Worm (Caenorhabditis elegans) whole organism, L4 larva: ENCODE data around the gene K03B8.6.

Experiments used
- F10B5.3 ChIP-seq: sonication (generic microtip); optimal IDR thresholded peaks from 2 replicates; lab custom pipeline; 2016; ENCODE audit warnings: mild to moderate bottlenecking, missing genetic modification characterization, missing compliant biosample characterization
- F44E2.7 ChIP-seq: fragments of 200-800 bp; sonication (Bioruptor generic); IDR thresholded peaks from 2 replicates; pipeline ENCODE4 v2.1.2; 2022; ENCODE audit warnings: missing genetic modification characterization, missing compliant biosample characterization
- F49E8.2 ChIP-seq: sonication (generic microtip); optimal IDR thresholded peaks from 2 replicates; lab custom pipeline; 2016; ENCODE audit warnings: missing compliant biosample characterization, mild to moderate bottlenecking, missing genetic modification characterization, borderline replicate concordance
- R02D3.7 ChIP-seq: fragments of 150-350 bp; sonication (generic microtip); optimal IDR thresholded peaks from 3 replicates; lab custom pipeline; 2014; ENCODE audit warnings: missing biosample characterization, missing genetic modification characterization
- T26A8.4 ChIP-seq: fragments of 200-800 bp; sonication (Bioruptor generic); IDR thresholded peaks from 2 replicates; pipeline ENCODE4 v1.3.6; 2022; ENCODE audit warnings: missing genetic modification characterization, missing compliant biosample characterization
- Y105C5A.15 ChIP-seq: fragments of 200-800 bp; sonication (Bioruptor generic); IDR thresholded peaks from 2 replicates; pipeline ENCODE4 v1.3.6; 2022; ENCODE audit warnings: missing genetic modification characterization, missing compliant biosample characterization
- Y48G9A.11 ChIP-seq: fragments of 200-800 bp; sonication (Bioruptor generic); IDR thresholded peaks from 2 replicates; pipeline ENCODE4 v1.3.6; 2022; ENCODE audit warnings: missing genetic modification reagents, missing genetic modification characterization, missing compliant biosample characterization
- Y75B8A.6 ChIP-seq: fragments of 200-800 bp; sonication (Bioruptor generic); IDR thresholded peaks from 2 replicates; pipeline ENCODE4 v1.3.6; 2022; ENCODE audit warnings: missing genetic modification reagents, missing genetic modification characterization, missing compliant biosample characterization
- aha-1 ChIP-seq: fragments of 150-350 bp; peaks from one replicate; lab custom pipeline; 2014; ENCODE audit warnings: missing biosample characterization, missing genetic modification characterization
- attf-4 ChIP-seq: sonication (generic microtip); optimal IDR thresholded peaks from 3 replicates; lab custom pipeline; 2017; ENCODE audit warnings: missing biosample characterization, missing genetic modification characterization
- ceh-28 ChIP-seq: fragments of 150-350 bp; optimal IDR thresholded peaks from 2 replicates; lab custom pipeline; 2014; ENCODE audit warnings: missing biosample characterization, missing genetic modification reagents, missing genetic modification characterization
- ceh-32 ChIP-seq: sonication (generic microtip); optimal IDR thresholded peaks from 2 replicates; lab custom pipeline; 2016; ENCODE audit warnings: mild to moderate bottlenecking, missing genetic modification characterization, missing compliant biosample characterization; ENCODE audit not compliant: poor library complexity
- ceh-44 ChIP-seq: fragments of 200-800 bp; sonication (Bioruptor generic); IDR thresholded peaks from 2 replicates; pipeline ENCODE4 v1.3.6; 2022; ENCODE audit warnings: missing genetic modification reagents, missing genetic modification characterization, missing compliant biosample characterization
- ceh-62 ChIP-seq: sonication (generic microtip); optimal IDR thresholded peaks from 2 replicates; lab custom pipeline; 2017; ENCODE audit warnings: missing biosample characterization, missing genetic modification characterization
- ceh-82 ChIP-seq: sonication (generic microtip); optimal IDR thresholded peaks from 2 replicates; lab custom pipeline; 2017; ENCODE audit warnings: missing biosample characterization, missing genetic modification characterization
- ces-1 ChIP-seq: fragments of 150-350 bp; sonication (generic microtip); optimal IDR thresholded peaks from 4 replicates; lab custom pipeline; 2014; ENCODE audit warnings: missing biosample characterization, missing genetic modification reagents, missing genetic modification characterization
- ctbp-1 ChIP-seq: fragments of 200-800 bp; sonication (Bioruptor generic); IDR thresholded peaks from 2 replicates; pipeline ENCODE4 v1.3.6; 2022; ENCODE audit warnings: missing genetic modification reagents, missing genetic modification characterization, missing compliant biosample characterization
- daf-12 ChIP-seq: fragments of 150-350 bp; optimal IDR thresholded peaks from 2 replicates; lab custom pipeline; 2014; ENCODE audit warnings: missing biosample characterization, missing genetic modification reagents, missing genetic modification characterization
- daf-8 ChIP-seq: fragments of 200-800 bp; sonication (Bioruptor generic); IDR thresholded peaks from 2 replicates; pipeline ENCODE4 v1.3.6; 2022; ENCODE audit warnings: missing genetic modification characterization, missing compliant biosample characterization
- dmd-9 ChIP-seq: fragments of 200-800 bp; sonication (Bioruptor generic); IDR thresholded peaks from 2 replicates; pipeline ENCODE4 v1.3.6; 2022; ENCODE audit warnings: missing genetic modification reagents, missing genetic modification characterization, missing compliant biosample characterization
- dpl-1 ChIP-seq: fragments of 150-350 bp; optimal IDR thresholded peaks from 2 replicates; lab custom pipeline; 2014; ENCODE audit warnings: missing biosample characterization, missing genetic modification reagents, missing genetic modification characterization
- fos-1 ChIP-seq: fragments of 150-350 bp; optimal IDR thresholded peaks from 2 replicates; lab custom pipeline; 2014; ENCODE audit warnings: missing biosample characterization, missing genetic modification characterization
- gei-8 ChIP-seq: fragments of 200-800 bp; sonication (Bioruptor generic); optimal IDR thresholded peaks from 2 replicates; lab custom pipeline; 2018; ENCODE audit warnings: mild to moderate bottlenecking, missing genetic modification characterization, missing compliant biosample characterization
- hif-1 ChIP-seq, 2 experiments: sonication (generic microtip); optimal IDR thresholded peaks; 2 replicates each; lab custom pipeline; 2016 to 2017; ENCODE audit warnings: missing compliant biosample characterization in 2 of 2, missing genetic modification characterization in 2 of 2, missing genetic modification reagents in 2 of 2, missing genotype in 2 of 2, mild to moderate bottlenecking in 1 of 2
- hlh-30 ChIP-seq: sonication (generic microtip); optimal IDR thresholded peaks from 2 replicates; lab custom pipeline; 2017; ENCODE audit warnings: antibody characterized with exemption, mild to moderate bottlenecking, missing genetic modification characterization, missing compliant biosample characterization; ENCODE audit not compliant: insufficient read depth
- lin-13 ChIP-seq: fragments of 150-350 bp; optimal IDR thresholded peaks from 2 replicates; lab custom pipeline; 2014; ENCODE audit warnings: missing biosample characterization, missing genetic modification reagents, missing genetic modification characterization
- lin-38 ChIP-seq: fragments of 200-800 bp; sonication (Bioruptor generic); IDR thresholded peaks from 2 replicates; pipeline ENCODE4 v1.3.6; 2022; ENCODE audit warnings: missing genetic modification reagents, missing genetic modification characterization, missing compliant biosample characterization
- madf-9 ChIP-seq: fragments of 200-800 bp; sonication (Bioruptor generic); conservative IDR thresholded peaks from 2 replicates; pipeline ENCODE4 v1.3.6; 2022; ENCODE audit warnings: missing genetic modification reagents, missing genetic modification characterization, missing compliant biosample characterization
- mes-2 ChIP-seq: sonication (generic microtip); optimal IDR thresholded peaks from 2 replicates; lab custom pipeline; 2016; ENCODE audit warnings: missing genotype, mild to moderate bottlenecking, missing genetic modification characterization, missing compliant biosample characterization; ENCODE audit not compliant: poor library complexity, severe bottlenecking
- mxl-2 ChIP-seq: fragments of 200-800 bp; sonication (Bioruptor generic); conservative IDR thresholded peaks from 2 replicates; pipeline ENCODE4 v1.3.6; 2022; ENCODE audit warnings: missing genetic modification reagents, missing genetic modification characterization, missing compliant biosample characterization
- nhr-10 ChIP-seq: fragments of 150-350 bp; optimal IDR thresholded peaks from 2 replicates; lab custom pipeline; 2014; ENCODE audit warnings: missing biosample characterization, missing genetic modification characterization
- nhr-11 ChIP-seq: fragments of 150-350 bp; optimal IDR thresholded peaks from 2 replicates; lab custom pipeline; 2014; ENCODE audit warnings: missing biosample characterization, missing genetic modification characterization
- nhr-111 ChIP-seq: fragments of 200-800 bp; sonication (Bioruptor generic); optimal IDR thresholded peaks from 2 replicates; lab custom pipeline; 2018; ENCODE audit warnings: mild to moderate bottlenecking, missing genetic modification characterization, missing compliant biosample characterization
- nhr-237 ChIP-seq: sonication (generic microtip); optimal IDR thresholded peaks from 2 replicates; lab custom pipeline; 2017; ENCODE audit warnings: missing biosample characterization, missing genetic modification characterization
- nhr-42 ChIP-seq: fragments of 200-800 bp; sonication (Bioruptor generic); IDR thresholded peaks from 2 replicates; pipeline ENCODE4 v1.3.6; 2022; ENCODE audit warnings: missing genetic modification characterization, missing compliant biosample characterization
- nhr-48 ChIP-seq: sonication (generic microtip); optimal IDR thresholded peaks from 2 replicates; lab custom pipeline; 2016; ENCODE audit warnings: mild to moderate bottlenecking, missing genetic modification characterization, missing compliant biosample characterization
- php-3 ChIP-seq: fragments of 200-800 bp; sonication (Bioruptor generic); IDR thresholded peaks from 2 replicates; pipeline ENCODE4 v1.3.6; 2022; ENCODE audit warnings: missing genetic modification reagents, missing genetic modification characterization, missing compliant biosample characterization
- rbr-2 ChIP-seq: sonication (generic microtip); optimal IDR thresholded peaks from 2 replicates; lab custom pipeline; 2016; ENCODE audit warnings: missing genotype, missing genetic modification characterization, missing compliant biosample characterization
- saeg-2 ChIP-seq: fragments of 200-800 bp; sonication (Bioruptor generic); IDR thresholded peaks from 2 replicates; pipeline ENCODE4 v1.3.6; 2022; ENCODE audit warnings: missing genetic modification reagents, missing genetic modification characterization, missing compliant biosample characterization
- set-16 ChIP-seq: fragments of 200-800 bp; sonication (Bioruptor generic); IDR thresholded peaks from 2 replicates; pipeline ENCODE4 v1.3.6; 2022; ENCODE audit warnings: missing genetic modification reagents, missing genetic modification characterization, missing compliant biosample characterization
- skn-1 ChIP-seq: fragments of 150-350 bp; optimal IDR thresholded peaks from 2 replicates; lab custom pipeline; 2014; ENCODE audit warnings: missing biosample characterization, missing genetic modification characterization
- snpc-1.2 ChIP-seq: fragments of 200-800 bp; sonication (Bioruptor generic); IDR thresholded peaks from 2 replicates; pipeline ENCODE4 v1.3.6; 2022; ENCODE audit warnings: missing genetic modification reagents, missing genetic modification characterization, missing compliant biosample characterization
- tag-97 ChIP-seq: fragments of 200-800 bp; sonication (Bioruptor generic); IDR thresholded peaks from 2 replicates; pipeline ENCODE4 v1.3.6; 2022; ENCODE audit warnings: missing genetic modification characterization, missing compliant biosample characterization
- tra-1 ChIP-seq: fragments of 200-800 bp; sonication (Bioruptor generic); IDR thresholded peaks from 2 replicates; pipeline ENCODE4 v1.3.6; 2022; ENCODE audit warnings: missing genetic modification reagents, missing genetic modification characterization, missing compliant biosample characterization
- unc-130 ChIP-seq: sonication (generic microtip); optimal IDR thresholded peaks from 2 replicates; lab custom pipeline; 2016; ENCODE audit warnings: missing genetic modification reagents, missing genetic modification characterization, missing compliant biosample characterization
- unc-39 ChIP-seq: sonication (generic microtip); optimal IDR thresholded peaks from 2 replicates; lab custom pipeline; 2017; ENCODE audit warnings: missing biosample characterization, missing genetic modification characterization
- unc-62 ChIP-seq, 3 experiments: fragments of 150-350 bp in 1 of 3; sonication (generic microtip); optimal IDR thresholded peaks in 2 of 3; peaks in 1 of 3; 1 replicate in 1 of 3; 2 replicates in 2 of 3; lab custom pipeline; 2014 to 2017; ENCODE audit warnings: missing biosample characterization in 3 of 3, missing genetic modification characterization in 3 of 3, missing genetic modification reagents in 3 of 3, missing genotype in 1 of 3
- zag-1 ChIP-seq: fragments of 150-350 bp; optimal IDR thresholded peaks from 2 replicates; lab custom pipeline; 2014; ENCODE audit warnings: missing biosample characterization, missing genetic modification characterization
- zfp-3 ChIP-seq: fragments of 200-800 bp; sonication (Bioruptor generic); conservative IDR thresholded peaks from 2 replicates; pipeline ENCODE4 v1.3.6; 2022; ENCODE audit warnings: missing genetic modification reagents, missing genetic modification characterization, missing compliant biosample characterization
- zip-11 ChIP-seq: fragments of 200-800 bp; sonication (Bioruptor generic); IDR thresholded peaks from 2 replicates; pipeline ENCODE4 v1.3.6; 2022; ENCODE audit warnings: missing genetic modification characterization, missing compliant biosample characterization
- ztf-7 ChIP-seq: fragments of 150-350 bp; optimal IDR thresholded peaks from 2 replicates; lab custom pipeline; 2014; ENCODE audit warnings: missing biosample characterization, missing genetic modification characterization

K03B8.6 gene

ce11 chrV:11412125-11412524 lies 4.7 kb downstream of the K03B8.6 start:
- TF ChIP-seq set-16 (GFP tag; lab: Robert Waterston, UW) (no peak), mxl-2 (GFP tag; lab: Robert Waterston, UW) (no peak), skn-1 (no peak), aha-1 (tag; lab: Kevin White, UChicago) (no peak), ztf-7 (tag; lab: Kevin White, UChicago) (no peak), gei-8 (GFP tag; lab: Kevin White, UChicago) (peak; percentile 27), nhr-42 (GFP tag; lab: Robert Waterston, UW) (no peak), unc-130 (GFP tag; lab: Kevin White, UChicago) (no peak), attf-4 (tag; lab: Kevin White, UChicago) (no peak), ces-1 (GFP tag; lab: Kevin White, UChicago) (no peak), dpl-1 (GFP tag; lab: Kevin White, UChicago) (peak; percentile 6), ceh-62 (no peak), ceh-82 (tag; lab: Kevin White, UChicago) (no peak), ceh-28 (tag; lab: Kevin White, UChicago) (no peak), zip-11 (GFP tag; lab: Robert Waterston, UW) (no peak), ceh-44 (GFP tag; lab: Robert Waterston, UW) (0 out of 2 replicates have a peak, but pooled peaks have one; percentile 18), ctbp-1 (GFP tag; lab: Robert Waterston, UW) (no peak), F44E2.7 (GFP tag; lab: Robert Waterston, UW) (0 out of 2 replicates have a peak, but pooled peaks have one; percentile 52), F10B5.3 (tag; lab: Kevin White, UChicago) (no peak), madf-9 (peak; percentile 45; the same call in 1 of the 2 replicates), nhr-10 (tag; lab: Kevin White, UChicago) (no peak), ceh-32 (tag; lab: Kevin White, UChicago) (no peak), zfp-3 (peak; percentile 70; the same call in 1 of the 2 replicates), php-3 (peak; percentile 53; the same call in 1 of the 2 replicates), R02D3.7 (no peak), nhr-237 (tag; lab: Kevin White, UChicago) (no peak), nhr-11 (no peak), Y75B8A.6 (GFP tag; lab: Robert Waterston, UW) (no peak), hif-1 (tag; optimal IDR thresholded peaks at IDR 0.05; lab: Kevin White, UChicago) (peak in 1 of 2 experiments; percentile 38), tra-1 (GFP tag; lab: Robert Waterston, UW) (no peak), saeg-2 (GFP tag; lab: Robert Waterston, UW) (0 out of 2 replicates have a peak, but pooled peaks have one; percentile 38), zag-1 (tag; lab: Kevin White, UChicago) (no peak), dmd-9 (GFP tag; lab: Robert Waterston, UW) (0 out of 2 replicates have a peak, but pooled peaks have one; percentile 54), snpc-1.2 (peak; percentile 77; the same call in 1 of the 2 replicates), tag-97 (GFP tag; lab: Robert Waterston, UW) (no peak), mes-2 (tag; lab: Kevin White, UChicago) (peak; percentile 69), Y105C5A.15 (GFP tag; lab: Robert Waterston, UW) (no peak), daf-8 (no peak), T26A8.4 (GFP tag; lab: Robert Waterston, UW) (no peak; the same call in 1 of the 2 replicates), rbr-2 (no peak), daf-12 (no peak), lin-38 (GFP tag; lab: Robert Waterston, UW) (no peak), unc-39 (tag; lab: Kevin White, UChicago) (no peak), fos-1 (no peak), Y48G9A.11 (0 out of 2 replicates have a peak, but pooled peaks have one; percentile 22), nhr-48 (tag; lab: Kevin White, UChicago) (no peak), lin-13 (no peak), unc-62 (GFP tag; optimal IDR thresholded peaks at IDR 0.05 in 1 of 2; lab: Kevin White, UChicago) (no peak), unc-62 (tag; optimal IDR thresholded peaks at IDR 0.05; lab: Kevin White, UChicago) (no peak), nhr-111 (GFP tag; lab: Kevin White, UChicago) (no peak), hlh-30 (peak; percentile 69), F49E8.2 (tag; lab: Kevin White, UChicago) (no peak)
